Fruit fly (Drosophila melanogaster): ENCODE results near the gene CG13760.

The CG13760 gene

DNA sequence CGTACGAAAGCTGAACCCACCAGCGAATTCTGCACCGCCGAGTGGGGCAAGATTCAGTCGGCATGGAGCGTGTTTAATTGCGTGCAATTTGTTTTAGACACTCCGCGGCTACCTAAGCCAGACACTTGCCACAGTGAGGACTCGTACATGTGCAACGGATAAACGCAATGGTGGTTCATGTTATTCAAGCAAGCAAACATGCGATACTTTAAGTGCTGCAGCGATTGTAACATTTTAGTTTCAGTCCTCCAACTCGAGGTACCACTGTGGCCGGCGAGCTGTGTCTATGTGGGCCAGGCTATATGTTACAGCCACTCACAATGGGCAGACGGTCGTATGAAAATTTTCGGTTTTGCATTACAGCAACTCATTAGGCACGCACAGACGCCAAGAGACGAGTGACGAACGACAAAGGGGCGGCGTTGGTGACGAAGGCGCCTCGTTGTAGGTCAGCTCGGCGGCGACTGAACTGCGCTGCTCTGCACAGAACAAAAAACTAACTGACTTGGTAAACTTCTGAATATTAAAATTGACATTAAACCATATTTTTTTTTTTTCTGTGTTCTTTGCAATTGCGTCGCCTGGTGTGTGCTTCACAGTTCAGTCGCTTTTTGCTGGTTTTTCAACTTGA, 51.5 kb downstream of the CG13760 start (continued):
- TF ChIP-seq CG3847 (GFP tag; IDR thresholded peaks at IDR 0.05) (peak; percentile 64), CG11247 (GFP tag; IDR thresholded peaks at IDR 0.05) (peak; percentile 32; the same call in 1 of the 2 replicates), CG4854 (GFP tag; optimal IDR thresholded peaks at IDR 0.05) (peak; percentile 22), CG12769 (tag; optimal IDR thresholded peaks at IDR 0.05) (peak; percentile 86), croc (GFP tag; conservative IDR thresholded peaks at IDR 0.05) (no peak; the same call in 2 of the 3 replicates), CG14050 (GFP tag; IDR thresholded peaks at IDR 0.05) (peak; percentile 46; the same call in 1 of the 3 replicates), tna (GFP tag; IDR thresholded peaks at IDR 0.05; ENCODE audit: partially characterized antibody) (no peak), CG13894 (tag; optimal IDR thresholded peaks at IDR 0.05) (no peak), tup (GFP tag; optimal IDR thresholded peaks at IDR 0.05) (no peak), ro (GFP tag; IDR thresholded peaks at IDR 0.05) (0 out of 2 replicates have a peak, but pooled peaks have one; percentile 23), dati (GFP tag; IDR thresholded peaks at IDR 0.05) (peak; percentile 32; the same call in 1 of the 2 replicates), grn (GFP tag; optimal IDR thresholded peaks at IDR 0.05) (no peak), twi (tag; optimal IDR thresholded peaks at IDR 0.05) (no peak), sim (GFP tag; IDR thresholded peaks at IDR 0.05) (no peak), Gug (GFP tag; IDR thresholded peaks at IDR 0.05) (peak; percentile 78), mld (GFP tag; IDR thresholded peaks at IDR 0.05; ENCODE audit: partially characterized antibody) (no peak), CG15269 (tag; optimal IDR thresholded peaks at IDR 0.05) (peak; percentile 70), B-H2 (GFP tag; optimal IDR thresholded peaks at IDR 0.05) (no peak), bigmax (GFP tag; optimal IDR thresholded peaks at IDR 0.05) (no peak), CG2678 (tag; optimal IDR thresholded peaks at IDR 0.05) (peak; percentile 71), Hmx (GFP tag; optimal IDR thresholded peaks at IDR 0.05) (no peak), CG11695 (GFP tag; IDR thresholded peaks at IDR 0.05) (peak; percentile 69; the same call in 2 of the 3 replicates), her (GFP tag; optimal IDR thresholded peaks at IDR 0.05) (peak; percentile 64), CG17328 (GFP tag; IDR thresholded peaks at IDR 0.05) (peak; percentile 66), CG42726 (GFP tag; IDR thresholded peaks at IDR 0.05; ENCODE audit: partially characterized antibody) (no peak), pan (optimal IDR thresholded peaks at IDR 0.05) (no peak), pan (GFP tag; optimal IDR thresholded peaks at IDR 0.05 in 1 of 2, IDR thresholded peaks at IDR 0.05 in 1 of 2) (peak in 1 of 2 experiments; percentile 70), CG9932 (GFP tag; IDR thresholded peaks at IDR 0.05) (peak; percentile 54), ara (GFP tag; IDR thresholded peaks at IDR 0.05) (0 out of 2 replicates have a peak, but pooled peaks have one; percentile 21), Sry-δ (GFP tag; optimal IDR thresholded peaks at IDR 0.05) (peak; percentile 15), CG7786 (GFP tag; optimal IDR thresholded peaks at IDR 0.05) (peak; percentile 51), HLHmδ (GFP tag; optimal IDR thresholded peaks at IDR 0.05) (no peak), D (optimal IDR thresholded peaks at IDR 0.05) (no peak), D (GFP tag; optimal IDR thresholded peaks at IDR 0.05) (no peak), CG7357 (GFP tag; IDR thresholded peaks at IDR 0.05) (peak; percentile 49; the same call in 1 of the 3 replicates), CG2120 (GFP tag; optimal IDR thresholded peaks at IDR 0.05) (peak; percentile 68), CG4820 (GFP tag; optimal IDR thresholded peaks at IDR 0.05) (peak; percentile 34), CG11560 (tag; IDR thresholded peaks at IDR 0.05) (0 out of 3 replicates have a peak, but pooled peaks have one; percentile 34), sd (tag; optimal IDR thresholded peaks at IDR 0.05) (no peak), CG15011 (GFP tag; optimal IDR thresholded peaks at IDR 0.05) (no peak), CG10274 (GFP tag; optimal IDR thresholded peaks at IDR 0.05) (peak; percentile 46), YL-1 (GFP tag; optimal IDR thresholded peaks at IDR 0.05) (no peak), Dref (GFP tag; IDR thresholded peaks at IDR 0.05) (no peak), CG17359 (tag; optimal IDR thresholded peaks at IDR 0.05) (peak; percentile 67), CG11696 (GFP tag; IDR thresholded peaks at IDR 0.05) (peak; percentile 65), Deaf1 (tag; optimal IDR thresholded peaks at IDR 0.05) (peak; percentile 13), sens (GFP tag) (peak; percentile 81), grau (tag; optimal IDR thresholded peaks at IDR 0.05) (peak; percentile 84), zf30C (GFP tag; optimal IDR thresholded peaks at IDR 0.05) (no peak), h (optimal IDR thresholded peaks at IDR 0.05) (no peak), MTF-1 (GFP tag; optimal IDR thresholded peaks at IDR 0.05; ENCODE audit: borderline replicate concordance) (peak; percentile 8)

Measured in whole organism, embryonic.